Fruit fly (Drosophila melanogaster): ENCODE measurements around the gene CG31643.

DNA sequence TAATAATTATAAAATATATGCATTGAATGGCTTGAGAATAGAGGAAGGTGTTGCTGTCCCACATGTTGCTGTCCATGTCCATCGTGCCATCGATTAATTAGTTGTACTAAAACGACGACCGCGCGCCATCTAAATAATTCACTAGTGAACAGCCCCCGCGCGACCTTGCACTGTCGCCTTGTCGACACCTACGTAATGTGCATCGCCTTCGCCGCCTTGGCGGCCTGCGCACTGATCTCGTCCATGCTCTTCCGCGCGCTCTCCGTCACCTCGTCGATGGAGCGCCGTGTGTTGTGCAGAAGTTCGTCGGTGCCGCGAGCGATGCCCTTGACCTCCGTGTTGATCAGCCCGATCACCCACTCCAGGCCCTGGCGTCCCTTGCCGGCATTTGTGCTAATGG is 8.9 kb downstream of the CG31643 start:
- TF ChIP-seq usp (GFP tag; optimal IDR thresholded peaks at IDR 0.05) (no peak), pan (optimal IDR thresholded peaks at IDR 0.05) (no peak), psq (optimal IDR thresholded peaks at IDR 0.05) (no peak)
